Worm (Caenorhabditis elegans) whole organism, early embryonic: Measurements from ENCODE around the gene C16C8.12.

ENCODE experiments used
- B0310.2 ChIP-seq: sonication (generic microtip); optimal IDR thresholded peaks from 2 replicates; lab custom pipeline; 2016; ENCODE audit warnings: mild to moderate bottlenecking, missing genetic modification characterization, missing compliant biosample characterization
- ama-1 ChIP-seq: fragments of 150-350 bp; optimal IDR thresholded peaks from 2 replicates; lab custom pipeline; 2014
- ets-7 ChIP-seq: sonication (generic microtip); optimal IDR thresholded peaks from 2 replicates; lab custom pipeline; 2016; ENCODE audit warnings: missing genotype, missing genetic modification characterization, missing compliant biosample characterization
- flt-1 ChIP-seq: fragments of 200-800 bp; sonication (Bioruptor generic); IDR thresholded peaks from 2 replicates; pipeline ENCODE4 v1.3.6; 2022; ENCODE audit warnings: missing genetic modification characterization, missing compliant biosample characterization
- scrt-1 ChIP-seq: fragments of 200-800 bp; sonication (Bioruptor generic); IDR thresholded peaks from 2 replicates; pipeline ENCODE4 v1.3.6; 2022; ENCODE audit warnings: missing genetic modification characterization, missing compliant biosample characterization
- tbx-11 ChIP-seq: fragments of 200-800 bp; sonication (Bioruptor generic); IDR thresholded peaks from 2 replicates; pipeline ENCODE4 v1.3.6; 2022; ENCODE audit warnings: missing genetic modification characterization, missing compliant biosample characterization
- tbx-37 ChIP-seq: fragments of 200-800 bp; sonication (Bioruptor generic); conservative IDR thresholded peaks from 2 replicates; pipeline ENCODE4 v1.3.6; 2022; ENCODE audit warnings: missing genetic modification reagents, missing genetic modification characterization, missing compliant biosample characterization
- tra-4 ChIP-seq: sonication (generic microtip); optimal IDR thresholded peaks from 2 replicates; lab custom pipeline; 2017; ENCODE audit warnings: missing genetic modification characterization, missing compliant biosample characterization

- TF ChIP-seq B0310.2 (tag; lab: Kevin White, UChicago) = no peak
- no peak for TF ChIP-seq ama-1 (lab: Kevin White, UChicago)
- no peak for TF ChIP-seq flt-1 (GFP tag; lab: Robert Waterston, UW)
- TF ChIP-seq tbx-11 (GFP tag; lab: Robert Waterston, UW) = no peak
- no peak for TF ChIP-seq tra-4 (tag; lab: Kevin White, UChicago)
- no peak for TF ChIP-seq scrt-1 (GFP tag; lab: Robert Waterston, UW)
- TF ChIP-seq tbx-37 (GFP tag; lab: Robert Waterston, UW) = no peak
- TF ChIP-seq ets-7 (tag; lab: Kevin White, UChicago) = no peak
These were observed 5.9 kb upstream of the C16C8.12 start, which contains the start of the genes C16C8.20 and gldi-6 for ce11 chrII:3446647-3447046.
